Worm (Caenorhabditis elegans) whole organism, late embryonic: Measurements from ENCODE around the gene paqr-2.

Experiments used
- ceh-2 ChIP-seq: sonication (generic microtip); optimal IDR thresholded peaks from 2 replicates; lab custom pipeline; 2016; ENCODE audit warnings: missing genotype, missing genetic modification characterization, missing compliant biosample characterization
- fkh-10 ChIP-seq: fragments of 150-350 bp; optimal IDR thresholded peaks from 2 replicates; lab custom pipeline; 2014; ENCODE audit warnings: missing biosample characterization, missing genetic modification reagents, missing genetic modification characterization
- tbx-2 ChIP-seq: sonication (generic microtip); optimal IDR thresholded peaks from 2 replicates; lab custom pipeline; 2016; ENCODE audit warnings: missing genetic modification characterization, missing compliant biosample characterization

ce11 chrIII:5372884-5373283, 6.8 kb downstream of the paqr-2 start:
- no peak for TF ChIP-seq fkh-10 (GFP tag; lab: Kevin White, UChicago)
- no peak for TF ChIP-seq ceh-2
- TF ChIP-seq tbx-2 = no peak
